Worm (Caenorhabditis elegans) whole organism, L1 larva: ENCODE measurements around the gene D1044.4.

Experiments
- C04F5.9 ChIP-seq: sonication (generic microtip); optimal IDR thresholded peaks from 2 replicates; lab custom pipeline; 2016; ENCODE audit warnings: missing genetic modification characterization, missing compliant biosample characterization
- alr-1 ChIP-seq: fragments of 200-800 bp; sonication (Bioruptor generic); optimal IDR thresholded peaks from 2 replicates; lab custom pipeline; 2018; ENCODE audit warnings: borderline replicate concordance, mild to moderate bottlenecking, missing genetic modification characterization, missing compliant biosample characterization
- aly-2 ChIP-seq: fragments of 150-350 bp; optimal IDR thresholded peaks from 2 replicates; lab custom pipeline; 2014; ENCODE audit warnings: missing biosample characterization, missing genetic modification characterization
- ama-1 ChIP-seq: fragments of 150-350 bp; optimal IDR thresholded peaks from 2 replicates; lab custom pipeline; 2014
- blmp-1 ChIP-seq: fragments of 150-350 bp; optimal IDR thresholded peaks from 2 replicates; lab custom pipeline; 2014; ENCODE audit warnings: missing biosample characterization, missing genetic modification characterization
- ceh-63 ChIP-seq: fragments of 200-800 bp; sonication (Bioruptor generic); optimal IDR thresholded peaks from 2 replicates; lab custom pipeline; 2018; ENCODE audit warnings: mild to moderate bottlenecking, missing genetic modification characterization, missing compliant biosample characterization
- ceh-8 ChIP-seq: fragments of 200-800 bp; sonication (Bioruptor generic); optimal IDR thresholded peaks from 2 replicates; lab custom pipeline; 2018; ENCODE audit warnings: mild to moderate bottlenecking, missing genetic modification characterization, moderate library complexity, missing compliant biosample characterization
- ceh-82 ChIP-seq, 3 experiments: fragments of 150-350 bp in 1 of 3; sonication (generic microtip) in 2 of 3; optimal IDR thresholded peaks; 2 replicates each; lab custom pipeline; 2014 to 2017; ENCODE audit warnings: missing biosample characterization in 3 of 3, missing genetic modification characterization in 3 of 3
- ceh-90 ChIP-seq: sonication (generic microtip); optimal IDR thresholded peaks from 2 replicates; lab custom pipeline; 2016; ENCODE audit warnings: missing genetic modification characterization, missing compliant biosample characterization
- ces-1 ChIP-seq: fragments of 150-350 bp; optimal IDR thresholded peaks from 2 replicates; lab custom pipeline; 2014; ENCODE audit warnings: missing biosample characterization, missing genetic modification reagents, missing genetic modification characterization
- dpl-1 ChIP-seq, 3 experiments: fragments of 150-350 bp in 2 of 3; sonication (generic microtip) in 1 of 3; optimal IDR thresholded peaks; 2 replicates each; lab custom pipeline; 2014 to 2017; ENCODE audit warnings: missing biosample characterization in 3 of 3, missing genetic modification characterization in 3 of 3, missing genetic modification reagents in 3 of 3
- dsc-1 ChIP-seq: sonication (generic microtip); optimal IDR thresholded peaks from 2 replicates; lab custom pipeline; 2016; ENCODE audit warnings: mild to moderate bottlenecking, missing genetic modification characterization, missing compliant biosample characterization
- efl-1 ChIP-seq, 4 experiments: fragments of 150-350 bp; optimal IDR thresholded peaks in 3 of 4; peaks in 1 of 4; 1 replicate in 1 of 4; 2 replicates in 3 of 4; lab custom pipeline; 2014; ENCODE audit warnings: missing biosample characterization in 2 of 4, missing genetic modification characterization in 2 of 4, missing genetic modification reagents in 2 of 4
- efl-3 ChIP-seq: fragments of 200-800 bp; sonication (Bioruptor generic); optimal IDR thresholded peaks from 2 replicates; lab custom pipeline; 2018; ENCODE audit warnings: mild to moderate bottlenecking, missing genetic modification characterization, missing compliant biosample characterization
- egl-13 ChIP-seq: sonication (generic microtip); optimal IDR thresholded peaks from 2 replicates; lab custom pipeline; 2016; ENCODE audit warnings: missing genotype, missing genetic modification reagents, missing genetic modification characterization, missing compliant biosample characterization
- elt-2 ChIP-seq: sonication (generic microtip); optimal IDR thresholded peaks from 2 replicates; lab custom pipeline; 2016; ENCODE audit warnings: missing genetic modification characterization, mild to moderate bottlenecking, inconsistent platforms, missing compliant biosample characterization, missing genetic modification reagents
- elt-3 ChIP-seq, 6 experiments: fragments of 150-350 bp in 1 of 6; sonication (generic microtip); optimal IDR thresholded peaks; 2 replicates each; lab custom pipeline; 2017 to 2018; ENCODE audit warnings: missing biosample characterization in 6 of 6, missing genetic modification characterization in 6 of 6, inconsistent platforms in 1 of 6
- ets-5 ChIP-seq: fragments of 200-800 bp; sonication (Bioruptor generic); IDR thresholded peaks from 2 replicates; pipeline ENCODE4 v1.3.6; 2022; ENCODE audit warnings: missing genetic modification characterization, missing compliant biosample characterization
- fkh-8 ChIP-seq: sonication (generic microtip); optimal IDR thresholded peaks from 2 replicates; lab custom pipeline; 2016; ENCODE audit warnings: mild to moderate bottlenecking, missing genetic modification characterization, missing compliant biosample characterization
- fos-1 ChIP-seq: fragments of 150-350 bp; optimal IDR thresholded peaks from 2 replicates; lab custom pipeline; 2014; ENCODE audit warnings: missing biosample characterization, missing genetic modification characterization
- grh-1 ChIP-seq: fragments of 200-800 bp; sonication (Bioruptor generic); IDR thresholded peaks from 2 replicates; pipeline ENCODE4 v1.3.6; 2022; ENCODE audit warnings: missing genetic modification reagents, missing genetic modification characterization, missing compliant biosample characterization
- hlh-4 ChIP-seq: sonication (generic microtip); optimal IDR thresholded peaks from 2 replicates; lab custom pipeline; 2016; ENCODE audit warnings: mild to moderate bottlenecking, missing genetic modification characterization, missing compliant biosample characterization
- hpl-2 ChIP-seq: fragments of 150-350 bp; optimal IDR thresholded peaks from 2 replicates; lab custom pipeline; 2014; ENCODE audit warnings: missing biosample characterization, missing genetic modification reagents, missing genetic modification characterization
- jun-1 ChIP-seq: fragments of 150-350 bp; optimal IDR thresholded peaks from 2 replicates; lab custom pipeline; 2014; ENCODE audit warnings: missing biosample characterization, missing genetic modification reagents, missing genetic modification characterization
- lin-13 ChIP-seq: fragments of 150-350 bp; optimal IDR thresholded peaks from 2 replicates; lab custom pipeline; 2014; ENCODE audit warnings: missing biosample characterization, missing genetic modification reagents, missing genetic modification characterization
- lin-35 ChIP-seq, 2 experiments: fragments of 150-350 bp; optimal IDR thresholded peaks; 2 replicates each; lab custom pipeline; 2014; ENCODE audit warnings: missing biosample characterization in 2 of 2, missing genetic modification characterization in 2 of 2, missing genetic modification reagents in 2 of 2
- lin-39 ChIP-seq: fragments of 150-350 bp; optimal IDR thresholded peaks from 2 replicates; lab custom pipeline; 2014; ENCODE audit warnings: missing biosample characterization, missing genetic modification reagents, missing genetic modification characterization
- lsy-2 ChIP-seq, 2 experiments: fragments of 150-350 bp; optimal IDR thresholded peaks; 2 replicates each; lab custom pipeline; 2014; ENCODE audit warnings: missing biosample characterization in 2 of 2, missing genetic modification characterization in 2 of 2
- mdl-1 ChIP-seq, 2 experiments: fragments of 150-350 bp; optimal IDR thresholded peaks; 2 replicates each; lab custom pipeline; 2014 to 2017; ENCODE audit warnings: missing biosample characterization in 2 of 2, missing genetic modification characterization in 2 of 2, inconsistent platforms in 1 of 2
- mep-1 ChIP-seq: fragments of 150-350 bp; optimal IDR thresholded peaks from 2 replicates; lab custom pipeline; 2014; ENCODE audit warnings: missing biosample characterization, missing genetic modification characterization
- nhr-12 ChIP-seq: sonication (generic microtip); optimal IDR thresholded peaks from 2 replicates; lab custom pipeline; 2017; ENCODE audit warnings: missing biosample characterization, missing genetic modification characterization
- nhr-19 ChIP-seq: fragments of 200-800 bp; sonication (Bioruptor generic); conservative IDR thresholded peaks from 2 replicates; pipeline ENCODE4 v1.3.6; 2022; ENCODE audit warnings: missing genetic modification characterization, missing compliant biosample characterization
- nhr-20 ChIP-seq: sonication (generic microtip); optimal IDR thresholded peaks from 2 replicates; lab custom pipeline; 2016; ENCODE audit warnings: mild to moderate bottlenecking, missing genetic modification characterization, missing compliant biosample characterization
- nhr-237 ChIP-seq: fragments of 150-350 bp; optimal IDR thresholded peaks from 2 replicates; lab custom pipeline; 2014; ENCODE audit warnings: missing biosample characterization, missing genetic modification characterization
- nhr-28 ChIP-seq: fragments of 150-350 bp; optimal IDR thresholded peaks from 2 replicates; lab custom pipeline; 2014; ENCODE audit warnings: missing biosample characterization, missing genetic modification characterization
- nhr-47 ChIP-seq: sonication (generic microtip); optimal IDR thresholded peaks from 2 replicates; lab custom pipeline; 2016; ENCODE audit warnings: mild to moderate bottlenecking, missing genetic modification characterization, moderate library complexity, missing compliant biosample characterization
- nhr-71 ChIP-seq: sonication (generic microtip); optimal IDR thresholded peaks from 2 replicates; lab custom pipeline; 2016; ENCODE audit warnings: mild to moderate bottlenecking, missing genetic modification characterization, moderate library complexity, missing compliant biosample characterization
- nhr-76 ChIP-seq: sonication (generic microtip); optimal IDR thresholded peaks from 2 replicates; lab custom pipeline; 2017; ENCODE audit warnings: missing biosample characterization, missing genetic modification characterization
- nhr-85 ChIP-seq: sonication (generic microtip); peaks from one replicate; lab custom pipeline; 2016; ENCODE audit warnings: missing genetic modification characterization, inconsistent platforms, missing compliant biosample characterization
- nhr-90 ChIP-seq: sonication (generic microtip); optimal IDR thresholded peaks from 2 replicates; lab custom pipeline; 2016; ENCODE audit warnings: mild to moderate bottlenecking, missing genetic modification characterization, missing compliant biosample characterization; ENCODE audit not compliant: poor library complexity
- pag-3 ChIP-seq: sonication (generic microtip); optimal IDR thresholded peaks from 2 replicates; lab custom pipeline; 2017; ENCODE audit warnings: missing genetic modification characterization, mild to moderate bottlenecking, missing compliant biosample characterization, antibody characterized with exemption, borderline replicate concordance; ENCODE audit not compliant: insufficient read depth
- pqm-1 ChIP-seq: sonication (generic microtip); optimal IDR thresholded peaks from 3 replicates; lab custom pipeline; 2017; ENCODE audit warnings: missing biosample characterization, missing genetic modification characterization
- sptf-1 ChIP-seq: fragments of 150-350 bp; optimal IDR thresholded peaks from 2 replicates; lab custom pipeline; 2014; ENCODE audit warnings: missing biosample characterization, missing genetic modification characterization
- sup-37 ChIP-seq: fragments of 200-800 bp; sonication (Bioruptor generic); optimal IDR thresholded peaks from 2 replicates; lab custom pipeline; 2018; ENCODE audit warnings: mild to moderate bottlenecking, missing genetic modification characterization, missing compliant biosample characterization
- swsn-7 ChIP-seq: sonication (generic microtip); optimal IDR thresholded peaks from 2 replicates; lab custom pipeline; 2016; ENCODE audit warnings: missing genetic modification characterization, missing compliant biosample characterization
- tlp-1 ChIP-seq: fragments of 150-350 bp; optimal IDR thresholded peaks from 2 replicates; lab custom pipeline; 2014; ENCODE audit warnings: missing biosample characterization, missing genetic modification characterization
- unc-130 ChIP-seq: fragments of 150-350 bp; optimal IDR thresholded peaks from 2 replicates; lab custom pipeline; 2017; ENCODE audit warnings: missing biosample characterization, missing genetic modification characterization, inconsistent platforms
- unc-30 ChIP-seq: sonication (generic microtip); optimal IDR thresholded peaks from 2 replicates; lab custom pipeline; 2017; ENCODE audit warnings: missing biosample characterization, missing genetic modification characterization
- xbp-1 ChIP-seq: sonication (generic microtip); optimal IDR thresholded peaks from 2 replicates; lab custom pipeline; 2016; ENCODE audit warnings: missing genetic modification characterization, missing compliant biosample characterization
- zag-1 ChIP-seq: fragments of 150-350 bp; optimal IDR thresholded peaks from 2 replicates; lab custom pipeline; 2014; ENCODE audit warnings: missing biosample characterization, missing genetic modification characterization
- zip-4 ChIP-seq: fragments of 200-800 bp; sonication (Bioruptor generic); optimal IDR thresholded peaks from 2 replicates; lab custom pipeline; 2018; ENCODE audit warnings: mild to moderate bottlenecking, missing genetic modification characterization, moderate library complexity, missing compliant biosample characterization
- ztf-4 ChIP-seq: fragments of 150-350 bp; optimal IDR thresholded peaks from 2 replicates; lab custom pipeline; 2014; ENCODE audit warnings: missing biosample characterization, missing genetic modification characterization

Gene D1044.4

DNA sequence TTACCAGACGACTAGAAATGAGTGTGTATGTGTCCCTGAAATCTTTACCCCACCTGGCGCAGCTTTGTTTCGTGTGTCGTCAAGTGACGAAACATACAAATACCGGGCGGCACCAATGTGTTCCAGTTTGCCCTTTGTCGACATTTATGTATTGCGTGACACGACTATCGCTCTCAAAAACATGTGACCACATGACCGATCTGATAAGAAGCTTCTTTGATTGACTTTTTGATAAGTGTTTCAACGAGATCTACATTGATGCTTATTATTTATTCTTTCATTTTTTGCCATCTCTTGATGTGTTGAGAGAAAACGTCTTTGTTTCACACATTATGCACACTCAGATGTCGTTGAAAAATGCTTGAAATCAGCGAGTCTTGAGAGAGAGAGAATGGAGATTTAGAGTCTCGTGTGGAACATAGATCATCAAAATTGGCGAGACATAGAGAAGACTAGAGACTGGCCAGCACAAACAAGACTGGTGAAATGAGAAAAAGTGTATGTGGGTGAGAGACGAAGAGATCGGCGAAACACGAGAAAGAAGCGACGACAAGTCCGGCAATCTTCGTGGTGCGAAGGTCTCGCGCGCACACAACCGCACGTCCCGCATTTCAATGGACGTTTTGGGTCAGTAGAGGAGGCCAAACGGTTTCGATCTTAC lies 18.8 kb downstream of the D1044.4 start:
- peak in 1 of 2 experiments; percentile 25 for TF ChIP-seq mdl-1 (tag; optimal IDR thresholded peaks at IDR 0.05; lab: Kevin White, UChicago)
- peak; percentile 38 for TF ChIP-seq dsc-1 (tag; lab: Kevin White, UChicago)
- peak; percentile 25 for TF ChIP-seq xbp-1 (tag; lab: Kevin White, UChicago)
- peak; percentile 82 for TF ChIP-seq nhr-85 (tag; lab: Kevin White, UChicago)
- TF ChIP-seq lin-35 (GFP tag; optimal IDR thresholded peaks at IDR 0.05; lab: Kevin White, UChicago) = peak; percentile 30 to 64
- no peak for TF ChIP-seq nhr-76 (tag; lab: Kevin White, UChicago)
- TF ChIP-seq aly-2 (tag; lab: Kevin White, UChicago) = no peak
- no peak for TF ChIP-seq C04F5.9 (tag; lab: Kevin White, UChicago)
- TF ChIP-seq elt-3 (tag; optimal IDR thresholded peaks at IDR 0.05; lab: Kevin White, UChicago) = peak in 3 of 6 experiments; percentile 13 to 67 (median 52)
- TF ChIP-seq lin-39 = no peak
- TF ChIP-seq pqm-1 (tag; lab: Kevin White, UChicago) = no peak
- TF ChIP-seq sup-37 = no peak
- TF ChIP-seq lsy-2 (tag; optimal IDR thresholded peaks at IDR 0.05; lab: Kevin White, UChicago) = peak; percentile 10 to 61
- peak; percentile 14 to 43 (median 33) for TF ChIP-seq dpl-1 (GFP tag; optimal IDR thresholded peaks at IDR 0.05; lab: Kevin White, UChicago)
- peak; percentile 72 for TF ChIP-seq blmp-1 (tag; lab: Kevin White, UChicago)
- TF ChIP-seq elt-2 (tag; lab: Kevin White, UChicago) = peak; percentile 87
- TF ChIP-seq pag-3 (tag; lab: Kevin White, UChicago) = peak; percentile 38
- TF ChIP-seq hlh-4 (tag; lab: Kevin White, UChicago) = no peak
- TF ChIP-seq zip-4 (GFP tag; lab: Kevin White, UChicago) = no peak
- TF ChIP-seq zag-1 (tag; lab: Kevin White, UChicago) = peak; percentile 45
- peak; percentile 68 for TF ChIP-seq nhr-71
- TF ChIP-seq nhr-47 = no peak
- TF ChIP-seq ceh-8 (GFP tag; lab: Kevin White, UChicago) = no peak
- no peak for TF ChIP-seq unc-30
- peak; percentile 44 for TF ChIP-seq lin-13 (GFP tag; lab: Kevin White, UChicago)
- TF ChIP-seq ceh-63 = no peak
- no peak for TF ChIP-seq nhr-12 (tag; lab: Kevin White, UChicago)
- TF ChIP-seq mep-1 = peak; percentile 57
- TF ChIP-seq nhr-28 (tag; lab: Kevin White, UChicago) = no peak
- TF ChIP-seq ztf-4 (tag; lab: Kevin White, UChicago) = no peak
- no peak for TF ChIP-seq hpl-2 (GFP tag; lab: Kevin White, UChicago)
- TF ChIP-seq fkh-8 (tag; lab: Kevin White, UChicago) = peak; percentile 40
- TF ChIP-seq egl-13 (tag; lab: Kevin White, UChicago) = no peak
- TF ChIP-seq ceh-82 (tag; optimal IDR thresholded peaks at IDR 0.05; lab: Kevin White, UChicago) = peak in 2 of 3 experiments; percentile 55 to 56
- TF ChIP-seq swsn-7 = peak; percentile 42
- peak; percentile 58 for TF ChIP-seq nhr-90
- no peak for TF ChIP-seq alr-1
- TF ChIP-seq ceh-90 (tag; lab: Kevin White, UChicago) = no peak
- TF ChIP-seq efl-1 (optimal IDR thresholded peaks at IDR 0.05; lab: Kevin White, UChicago) = peak; percentile 49 to 58
- TF ChIP-seq efl-1 (GFP tag; optimal IDR thresholded peaks at IDR 0.05 in 1 of 2; lab: Kevin White, UChicago) = peak; percentile 7 to 77
- TF ChIP-seq efl-3 (GFP tag; lab: Kevin White, UChicago) = no peak
- TF ChIP-seq unc-130 (tag; lab: Kevin White, UChicago) = no peak
- TF ChIP-seq jun-1 = peak; percentile 17
- peak; percentile 6 for TF ChIP-seq nhr-19 (GFP tag; lab: Robert Waterston, UW)
- no peak for TF ChIP-seq sptf-1 (tag; lab: Kevin White, UChicago)
- no peak for TF ChIP-seq ces-1 (GFP tag; lab: Kevin White, UChicago)
- peak; percentile 81 for TF ChIP-seq ama-1 (lab: Kevin White, UChicago)
- TF ChIP-seq nhr-237 (tag; lab: Kevin White, UChicago) = no peak
- TF ChIP-seq fos-1 (tag; lab: Kevin White, UChicago) = no peak
- no peak for TF ChIP-seq grh-1 (GFP tag; lab: Robert Waterston, UW)
- TF ChIP-seq tlp-1 = no peak
- TF ChIP-seq nhr-20 (tag; lab: Kevin White, UChicago) = peak; percentile 64
- TF ChIP-seq ets-5 (GFP tag; lab: Robert Waterston, UW) = no peak
